Worm (Caenorhabditis elegans): Measurements from ENCODE around the gene fbxb-30.

DNA sequence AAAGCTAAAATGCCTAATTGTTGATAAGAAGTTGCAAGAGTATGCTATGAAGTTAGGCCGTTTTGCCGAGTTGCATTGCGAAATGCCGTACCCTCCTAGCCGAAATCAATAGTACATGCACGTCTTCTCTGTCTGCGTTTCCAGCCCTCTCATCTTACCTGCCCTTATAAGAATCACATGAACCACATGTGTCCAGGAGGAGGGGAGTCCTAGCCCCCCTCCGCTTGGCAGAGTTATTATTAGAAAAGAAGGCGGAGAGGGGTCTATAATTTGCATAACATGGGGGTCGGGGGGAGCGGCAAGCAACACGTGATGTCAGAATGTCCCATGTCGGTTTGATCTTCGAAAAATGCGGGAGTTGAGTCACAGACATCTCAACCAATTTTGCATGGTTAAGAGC lies 48.2 kb downstream of the fbxb-30 start:
- TF ChIP-seq nhr-47 (tag; optimal IDR thresholded peaks at IDR 0.05): no peak
- no peak for TF ChIP-seq fkh-10 (GFP tag; optimal IDR thresholded peaks at IDR 0.05)
- no peak for TF ChIP-seq zag-1 (tag; optimal IDR thresholded peaks at IDR 0.05)
- TF ChIP-seq nhr-28 (tag; optimal IDR thresholded peaks at IDR 0.05): no peak
- TF ChIP-seq mab-9 (GFP tag; IDR thresholded peaks at IDR 0.05): no peak
- TF ChIP-seq irx-1 (tag; optimal IDR thresholded peaks at IDR 0.05): no peak
- no peak for TF ChIP-seq elt-3 (tag; optimal IDR thresholded peaks at IDR 0.05)
- no peak for TF ChIP-seq lin-39 (tag; optimal IDR thresholded peaks at IDR 0.05)

Measured in whole organism, L1 larva.